Fruit fly (Drosophila melanogaster) whole organism, prepupa: ENCODE measurements around the gene D2hgdh.

ENCODE experiments used
- Blimp-1 ChIP-seq: fragments of 200-800 bp; sonication (Bioruptor generic); optimal IDR thresholded peaks from 3 replicates; lab custom pipeline; 2017; ENCODE audit warnings: missing biosample characterization, missing genetic modification characterization, mild to moderate bottlenecking, moderate library complexity, missing genetic modification reagents
- CG10631 ChIP-seq: fragments of 200-800 bp; sonication (Bioruptor generic); optimal IDR thresholded peaks from 2 replicates; lab custom pipeline; 2016; ENCODE audit warnings: missing biosample characterization, missing genetic modification characterization
- CG11762 ChIP-seq: fragments of 200-800 bp; sonication (Bioruptor generic); optimal IDR thresholded peaks from 3 replicates; lab custom pipeline; 2016; ENCODE audit warnings: missing biosample characterization, missing genetic modification characterization; ENCODE audit not compliant: insufficient read depth
- CG15336 ChIP-seq: fragments of 200-800 bp; sonication (Bioruptor generic); IDR thresholded peaks from 2 replicates; pipeline ENCODE4 v1.3.6; 2022; ENCODE audit warnings: missing biosample characterization, missing genetic modification characterization
- CG1621 ChIP-seq: fragments of 200-800 bp; sonication (Bioruptor generic); optimal IDR thresholded peaks from 3 replicates; lab custom pipeline; 2018; ENCODE audit warnings: missing biosample characterization, mild to moderate bottlenecking, missing genetic modification characterization
- CG31627 ChIP-seq: fragments of 200-800 bp; sonication (Bioruptor generic); optimal IDR thresholded peaks from 3 replicates; lab custom pipeline; 2016; ENCODE audit warnings: missing biosample characterization, missing genetic modification characterization
- CG32006 ChIP-seq: fragments of 200-800 bp; sonication (Bioruptor generic); optimal IDR thresholded peaks from 3 replicates; lab custom pipeline; 2017; ENCODE audit warnings: missing biosample characterization, mild to moderate bottlenecking, missing genetic modification characterization
- CG3919 ChIP-seq: fragments of 200-800 bp; sonication (Bioruptor generic); optimal IDR thresholded peaks from 3 replicates; lab custom pipeline; 2016; ENCODE audit warnings: missing biosample characterization, missing genetic modification characterization
- CG6163 ChIP-seq: fragments of 200-800 bp; sonication (Bioruptor generic); IDR thresholded peaks from 3 replicates; pipeline ENCODE4 v1.3.6; 2022; ENCODE audit warnings: missing biosample characterization, missing genetic modification characterization
- CG6276 ChIP-seq: fragments of 200-800 bp; sonication (Bioruptor generic); optimal IDR thresholded peaks from 2 replicates; lab custom pipeline; 2017; ENCODE audit warnings: missing biosample characterization, mild to moderate bottlenecking, missing genetic modification characterization
- CG6792 ChIP-seq: fragments of 200-800 bp; sonication (Bioruptor generic); optimal IDR thresholded peaks from 3 replicates; lab custom pipeline; 2016; ENCODE audit warnings: missing biosample characterization, missing genetic modification characterization
- CG6808 ChIP-seq: fragments of 200-800 bp; sonication (Bioruptor generic); optimal IDR thresholded peaks from 3 replicates; lab custom pipeline; 2017; ENCODE audit warnings: missing biosample characterization, missing genetic modification characterization, mild to moderate bottlenecking, moderate library complexity, missing genetic modification reagents
- CG6854 ChIP-seq: fragments of 200-800 bp; sonication (Bioruptor generic); optimal IDR thresholded peaks from 2 replicates; lab custom pipeline; 2017; ENCODE audit warnings: missing biosample characterization, mild to moderate bottlenecking, missing genetic modification characterization
- CG7368 ChIP-seq: fragments of 200-800 bp; sonication (Bioruptor generic); optimal IDR thresholded peaks from 3 replicates; lab custom pipeline; 2016; ENCODE audit warnings: missing biosample characterization, missing genetic modification characterization
- CG8119 ChIP-seq: fragments of 200-800 bp; sonication (Bioruptor generic); IDR thresholded peaks from 3 replicates; pipeline ENCODE4 v1.3.6; 2022; ENCODE audit warnings: missing biosample characterization, missing genetic modification characterization
- CG8632 ChIP-seq: fragments of 200-800 bp; sonication (Bioruptor generic); optimal IDR thresholded peaks from 3 replicates; lab custom pipeline; 2016; ENCODE audit warnings: missing biosample characterization, missing genetic modification characterization
- CG9139 ChIP-seq: fragments of 200-800 bp; sonication (Bioruptor generic); optimal IDR thresholded peaks from 3 replicates; lab custom pipeline; 2017; ENCODE audit warnings: missing biosample characterization, mild to moderate bottlenecking, missing genetic modification characterization
- Eip78C ChIP-seq: fragments of 200-800 bp; sonication (Bioruptor generic); peaks from one replicate; lab custom pipeline; 2016; ENCODE audit warnings: missing biosample characterization, missing genetic modification characterization
- Eip93F ChIP-seq: fragments of 200-800 bp; sonication (Bioruptor generic); optimal IDR thresholded peaks from 2 replicates; lab custom pipeline; 2016; ENCODE audit warnings: missing biosample characterization, mild to moderate bottlenecking, missing genetic modification characterization
- Ets21C ChIP-seq: fragments of 200-800 bp; sonication (Bioruptor generic); optimal IDR thresholded peaks from 3 replicates; lab custom pipeline; 2016; ENCODE audit warnings: missing biosample characterization, missing genetic modification characterization
- Gug ChIP-seq: fragments of 200-800 bp; sonication (Bioruptor generic); IDR thresholded peaks from 2 replicates; pipeline ENCODE4 v1.3.6; 2022; ENCODE audit warnings: missing biosample characterization, missing genetic modification characterization
- Hr38 ChIP-seq: sonication (Bioruptor generic); optimal IDR thresholded peaks from 2 replicates; lab custom pipeline; 2016; ENCODE audit warnings: missing biosample characterization, missing genetic modification characterization
- Hr39 ChIP-seq: fragments of 200-800 bp; sonication (Bioruptor generic); optimal IDR thresholded peaks from 2 replicates; lab custom pipeline; 2016; ENCODE audit warnings: missing biosample characterization, missing genetic modification characterization
- Hr4 ChIP-seq: fragments of 200-800 bp; sonication (Bioruptor generic); optimal IDR thresholded peaks from 3 replicates; lab custom pipeline; 2016; ENCODE audit warnings: missing biosample characterization, missing genetic modification characterization
- Met ChIP-seq: fragments of 200-800 bp; sonication (Bioruptor generic); optimal IDR thresholded peaks from 3 replicates; lab custom pipeline; 2016; ENCODE audit warnings: missing biosample characterization, missing genetic modification characterization
- OdsH ChIP-seq: fragments of 200-800 bp; sonication (Bioruptor generic); optimal IDR thresholded peaks from 3 replicates; lab custom pipeline; 2016; ENCODE audit warnings: missing biosample characterization, missing genetic modification characterization
- Sox102F ChIP-seq: fragments of 200-800 bp; sonication (Bioruptor generic); optimal IDR thresholded peaks from 2 replicates; lab custom pipeline; 2016; ENCODE audit warnings: missing biosample characterization, mild to moderate bottlenecking, missing genetic modification characterization
- Sox14 ChIP-seq: fragments of 200-800 bp; sonication (Bioruptor generic); optimal IDR thresholded peaks from 3 replicates; lab custom pipeline; 2016; ENCODE audit warnings: missing biosample characterization, missing genetic modification characterization
- achi ChIP-seq: fragments of 200-800 bp; sonication (Bioruptor generic); optimal IDR thresholded peaks from 3 replicates; lab custom pipeline; 2016; ENCODE audit warnings: missing biosample characterization, missing genetic modification characterization
- dsx ChIP-seq: fragments of 200-800 bp; optimal IDR thresholded peaks from 3 replicates; lab custom pipeline; 2019; ENCODE audit warnings: missing biosample characterization, mild to moderate bottlenecking, missing genetic modification characterization, moderate library complexity; ENCODE audit not compliant: poor library complexity, severe bottlenecking
- eg ChIP-seq: fragments of 200-800 bp; sonication (Bioruptor generic); IDR thresholded peaks from 3 replicates; pipeline ENCODE4 v1.3.6; 2022; ENCODE audit warnings: missing biosample characterization, missing genetic modification characterization
- esn ChIP-seq: fragments of 200-800 bp; sonication (Bioruptor generic); optimal IDR thresholded peaks from 2 replicates; lab custom pipeline; 2016; ENCODE audit warnings: missing biosample characterization, mild to moderate bottlenecking, missing genetic modification characterization, moderate library complexity
- fd85E ChIP-seq: fragments of 200-800 bp; sonication (Bioruptor generic); optimal IDR thresholded peaks from 3 replicates; lab custom pipeline; 2016; ENCODE audit warnings: missing biosample characterization, missing genetic modification characterization
- salr ChIP-seq, 2 experiments: fragments of 200-800 bp; sonication (Bioruptor generic); optimal IDR thresholded peaks; 3 replicates each; lab custom pipeline; 2016 to 2018; ENCODE audit warnings: missing biosample characterization in 2 of 2, missing genetic modification characterization in 2 of 2, mild to moderate bottlenecking in 1 of 2
- spab ChIP-seq: fragments of 200-800 bp; sonication (Bioruptor generic); optimal IDR thresholded peaks from 2 replicates; lab custom pipeline; 2017; ENCODE audit warnings: missing biosample characterization, mild to moderate bottlenecking, missing genetic modification characterization, missing genetic modification reagents
- ss ChIP-seq, 2 experiments: fragments of 200-800 bp; sonication (Bioruptor generic); optimal IDR thresholded peaks; 2 replicates in 1 of 2; 3 replicates in 1 of 2; lab custom pipeline; 2017 to 2018; ENCODE audit warnings: mild to moderate bottlenecking in 2 of 2, missing biosample characterization in 2 of 2, missing genetic modification characterization in 2 of 2, moderate library complexity in 1 of 2
- svp ChIP-seq: fragments of 200-800 bp; sonication (Bioruptor generic); peaks from one replicate; lab custom pipeline; 2016; ENCODE audit warnings: missing biosample characterization, missing genetic modification characterization
- topi ChIP-seq: fragments of 200-800 bp; sonication (Bioruptor generic); optimal IDR thresholded peaks from 3 replicates; lab custom pipeline; 2016; ENCODE audit warnings: missing biosample characterization, missing genetic modification characterization
- vri ChIP-seq: fragments of 200-800 bp; sonication (Bioruptor generic); optimal IDR thresholded peaks from 3 replicates; lab custom pipeline; 2016; ENCODE audit warnings: missing biosample characterization, mild to moderate bottlenecking, missing genetic modification characterization

D2hgdh gene

DNA sequence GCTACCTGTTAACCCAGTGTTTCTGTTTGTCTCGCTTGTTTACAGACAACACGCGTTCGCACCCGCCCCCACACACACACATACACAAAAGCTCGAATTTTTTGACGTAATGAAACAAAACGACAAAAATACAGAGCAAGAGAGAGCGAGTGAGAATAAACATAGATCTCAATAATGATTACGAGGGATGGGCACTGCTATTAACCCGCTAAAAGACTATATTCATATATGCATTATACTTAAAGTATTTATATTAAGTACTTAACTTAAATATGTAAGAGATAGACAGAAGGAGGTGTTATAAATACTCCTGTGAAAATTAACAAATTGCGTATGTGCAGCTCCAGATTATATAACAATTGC is 546 bp downstream of the D2hgdh start (continued):
- TF ChIP-seq Hr38 (no peak), vri (GFP tag; lab: Kevin White, UChicago) (peak; percentile 85), CG32006 (peak; percentile 50), Ets21C (GFP tag; lab: Kevin White, UChicago) (no peak), topi (GFP tag; lab: Kevin White, UChicago) (peak; percentile 31), fd85E (no peak), achi (peak; percentile 29), CG31627 (GFP tag; lab: Kevin White, UChicago) (no peak), CG15336 (GFP tag; lab: Robert Waterston, UW) (peak; percentile 55), Hr39 (GFP tag; lab: Kevin White, UChicago) (no peak), dsx (GFP tag; lab: Kevin White, UChicago) (no peak), CG9139 (no peak), CG8632 (peak; percentile 37), Met (peak; percentile 58)

DNA sequence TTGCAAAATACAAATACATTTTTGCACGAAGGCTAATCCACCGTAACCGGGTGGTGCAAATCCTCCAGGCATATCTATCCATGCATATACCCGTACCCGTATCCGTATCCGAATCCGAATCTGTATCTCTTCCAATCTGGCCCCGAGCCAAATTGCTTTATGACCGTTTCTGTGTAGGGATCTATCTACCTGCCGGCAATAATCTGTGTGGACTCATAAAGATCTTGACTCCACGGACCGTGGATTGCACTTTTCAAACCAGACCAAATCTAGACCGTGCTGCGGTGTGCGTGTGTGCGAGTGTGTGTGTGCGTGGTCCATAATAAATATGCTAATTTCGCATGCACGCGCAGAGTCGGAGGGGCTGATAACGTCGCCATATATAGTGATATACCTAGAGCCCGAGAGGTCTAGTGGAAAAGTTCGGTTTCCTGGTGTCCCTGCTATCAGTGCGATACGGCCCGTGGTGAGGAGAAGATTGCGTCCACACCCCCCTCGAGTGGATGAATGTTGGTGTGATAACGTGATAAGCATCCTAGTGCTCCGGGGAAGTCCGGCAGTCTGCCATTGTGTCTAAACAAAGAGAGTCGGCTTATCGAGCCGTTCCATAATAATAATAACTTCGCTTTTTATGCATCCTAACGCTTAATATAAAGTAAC is 1.1 kb downstream of the D2hgdh start:
- no peak for TF ChIP-seq salr (GFP tag; optimal IDR thresholded peaks at IDR 0.05; lab: Kevin White, UChicago)
- TF ChIP-seq CG11762 (GFP tag; lab: Kevin White, UChicago): no peak
- no peak for TF ChIP-seq CG10631 (GFP tag; lab: Kevin White, UChicago)
- TF ChIP-seq svp: peak; percentile 78
- peak; percentile 86 for TF ChIP-seq vri (GFP tag; lab: Kevin White, UChicago)
- TF ChIP-seq Sox14 (GFP tag; lab: Kevin White, UChicago): peak; percentile 24

DNA sequence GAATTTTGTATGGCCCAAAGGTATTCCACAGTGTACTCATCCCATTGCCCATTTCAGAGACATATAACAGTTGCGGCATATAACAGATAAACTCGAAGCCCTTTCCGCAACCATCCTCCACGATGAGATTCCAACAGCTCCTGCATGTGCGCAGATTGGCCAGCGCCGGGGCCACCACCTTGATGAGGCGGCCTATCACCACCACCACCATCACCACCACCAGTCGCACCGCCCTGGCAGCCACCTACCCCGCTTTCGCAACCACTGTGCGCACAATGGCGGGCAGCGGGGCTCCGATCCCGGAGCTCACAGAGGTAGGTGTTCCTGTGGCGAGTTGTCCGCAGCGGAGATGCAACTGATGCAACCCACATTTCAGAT is 1.6 kb downstream of the D2hgdh start:
- TF ChIP-seq svp (peak; percentile 7), topi (GFP tag; lab: Kevin White, UChicago) (no peak)

DNA sequence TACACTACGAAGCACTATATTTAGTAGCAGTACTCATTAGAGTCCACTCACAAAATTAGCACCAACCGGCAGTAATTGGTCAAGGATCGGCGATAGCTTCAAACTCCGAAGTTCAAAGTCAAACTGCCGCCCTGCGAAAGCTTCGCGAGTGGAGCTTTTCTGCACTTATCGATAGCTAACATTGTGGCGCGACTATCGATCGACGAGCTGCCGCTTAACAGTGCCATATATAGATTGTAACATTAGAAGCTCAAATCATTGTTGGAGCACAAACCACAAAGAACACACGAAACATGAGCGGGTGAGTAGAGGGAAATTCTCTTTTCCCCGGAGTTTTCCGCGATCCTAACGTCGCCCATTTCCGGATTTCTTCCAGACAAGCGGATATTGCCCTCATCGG is 3.8 kb downstream of the D2hgdh start, which contains the start of gene Pgd:
Gene Pgd (plus strand): TSS at position 23 of the 400 bp plus-strand sequence.
- peak; percentile 1 for TF ChIP-seq Sox14 (GFP tag; lab: Kevin White, UChicago)
- no peak for TF ChIP-seq CG7368 (GFP tag; lab: Kevin White, UChicago)
- TF ChIP-seq ss (GFP tag; optimal IDR thresholded peaks at IDR 0.05; lab: Kevin White, UChicago): peak in 1 of 2 experiments; percentile 28
- TF ChIP-seq CG15336 (GFP tag; lab: Robert Waterston, UW): peak; percentile 34; the same call in 1 of the 2 replicates
- TF ChIP-seq Eip93F (GFP tag; lab: Kevin White, UChicago): no peak
- TF ChIP-seq CG8119: 0 out of 3 replicates have a peak, but pooled peaks have one; percentile 13
- no peak for TF ChIP-seq CG6854 (GFP tag; lab: Kevin White, UChicago)
- TF ChIP-seq eg: peak; percentile 36; the same call in 2 of the 3 replicates
- TF ChIP-seq CG1621: peak; percentile 44
- TF ChIP-seq dsx (GFP tag; lab: Kevin White, UChicago): peak; percentile 59

DNA sequence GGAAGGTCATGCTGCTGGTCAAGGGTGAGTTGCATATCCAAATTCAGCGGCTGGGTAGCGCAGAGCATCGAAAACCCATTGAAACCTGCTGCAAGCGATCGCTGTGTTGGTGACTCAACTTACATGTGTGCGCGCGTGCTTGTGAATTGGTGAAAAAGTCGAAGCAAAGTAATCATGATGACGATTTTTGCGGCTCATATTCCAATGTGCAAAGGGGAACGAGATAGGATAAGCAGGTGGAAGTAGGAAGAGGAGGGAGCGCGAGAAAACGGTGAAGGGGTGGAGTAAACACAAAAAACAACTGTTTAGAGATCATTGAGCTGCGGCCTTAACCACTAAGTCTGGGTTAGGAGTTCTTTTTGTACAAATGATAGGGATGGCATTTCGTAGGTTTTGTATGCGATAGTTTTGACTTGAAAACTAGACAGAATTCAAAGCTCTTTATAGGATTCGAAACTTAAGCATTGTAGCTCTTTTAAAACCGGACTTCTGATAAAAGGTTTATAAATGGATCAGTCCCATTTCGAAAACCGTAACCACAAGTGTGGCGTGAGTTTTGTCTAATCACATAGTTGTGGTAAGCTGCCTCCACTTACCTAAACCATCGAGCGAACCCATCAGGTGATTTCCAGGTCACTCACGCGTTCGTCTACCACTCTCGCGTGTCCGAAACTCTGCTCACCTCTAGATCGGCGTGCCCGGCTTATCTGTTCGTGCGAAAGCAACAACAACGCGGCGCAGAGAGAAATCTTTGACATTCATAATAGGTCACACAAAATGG is 4.6 kb downstream of the D2hgdh start:
- TF ChIP-seq Hr4 (peak; percentile 52), spab (GFP tag; lab: Kevin White, UChicago) (peak; percentile 4), ss (GFP tag; optimal IDR thresholded peaks at IDR 0.05; lab: Kevin White, UChicago) (peak; percentile 37 to 61), eg (peak; percentile 47; the same call in 2 of the 3 replicates), CG6808 (GFP tag; lab: Kevin White, UChicago) (peak; percentile 32), OdsH (peak; percentile 59), CG1621 (peak; percentile 2), vri (GFP tag; lab: Kevin White, UChicago) (peak; percentile 40), Sox102F (GFP tag; lab: Kevin White, UChicago) (peak; percentile 65), CG3919 (peak; percentile 51), esn (GFP tag; lab: Kevin White, UChicago) (peak; percentile 76), CG6854 (GFP tag; lab: Kevin White, UChicago) (no peak), CG31627 (GFP tag; lab: Kevin White, UChicago) (peak; percentile 65), CG6163 (GFP tag; lab: Robert Waterston, UW) (no peak), Gug (GFP tag; lab: Robert Waterston, UW) (peak; percentile 49; the same call in 1 of the 2 replicates), CG7368 (GFP tag; lab: Kevin White, UChicago) (peak; percentile 45), fd85E (no peak), CG6792 (GFP tag; lab: Kevin White, UChicago) (peak; percentile 52), Blimp-1 (no peak), CG10631 (GFP tag; lab: Kevin White, UChicago) (peak; percentile 47), Eip78C (GFP tag; lab: Kevin White, UChicago) (peak; percentile 89), Hr38 (no peak), CG6276 (GFP tag; lab: Kevin White, UChicago) (peak; percentile 10)
